Worm (Caenorhabditis elegans): ENCODE measurements around the gene acs-20.

Gene acs-20

DNA sequence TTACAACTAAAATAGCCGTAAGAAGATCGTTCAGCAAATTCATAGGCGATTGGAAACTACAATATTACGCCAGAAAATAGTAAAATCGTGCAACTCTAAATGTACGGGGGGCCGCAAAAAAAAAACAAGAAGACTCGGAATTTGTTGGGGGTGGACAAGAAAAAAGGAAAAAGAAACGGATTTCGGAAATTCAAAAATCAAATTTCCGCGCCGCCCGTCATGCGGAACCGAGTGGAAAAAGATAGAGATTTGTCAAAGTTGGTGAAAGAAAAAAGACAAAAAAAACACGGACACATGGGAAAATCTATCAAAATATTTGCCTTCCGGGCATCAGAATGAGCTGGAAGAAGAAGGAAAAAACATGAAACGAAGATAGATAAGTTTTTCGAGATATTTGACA, 20.8 kb upstream of the acs-20 start (continued):
- TF ChIP-seq atf-7 (tag; optimal IDR thresholded peaks at IDR 0.05) (no peak), sptf-2 (GFP tag; optimal IDR thresholded peaks at IDR 0.05) (no peak), B0336.3 (GFP tag; IDR thresholded peaks at IDR 0.05) (no peak)

DNA sequence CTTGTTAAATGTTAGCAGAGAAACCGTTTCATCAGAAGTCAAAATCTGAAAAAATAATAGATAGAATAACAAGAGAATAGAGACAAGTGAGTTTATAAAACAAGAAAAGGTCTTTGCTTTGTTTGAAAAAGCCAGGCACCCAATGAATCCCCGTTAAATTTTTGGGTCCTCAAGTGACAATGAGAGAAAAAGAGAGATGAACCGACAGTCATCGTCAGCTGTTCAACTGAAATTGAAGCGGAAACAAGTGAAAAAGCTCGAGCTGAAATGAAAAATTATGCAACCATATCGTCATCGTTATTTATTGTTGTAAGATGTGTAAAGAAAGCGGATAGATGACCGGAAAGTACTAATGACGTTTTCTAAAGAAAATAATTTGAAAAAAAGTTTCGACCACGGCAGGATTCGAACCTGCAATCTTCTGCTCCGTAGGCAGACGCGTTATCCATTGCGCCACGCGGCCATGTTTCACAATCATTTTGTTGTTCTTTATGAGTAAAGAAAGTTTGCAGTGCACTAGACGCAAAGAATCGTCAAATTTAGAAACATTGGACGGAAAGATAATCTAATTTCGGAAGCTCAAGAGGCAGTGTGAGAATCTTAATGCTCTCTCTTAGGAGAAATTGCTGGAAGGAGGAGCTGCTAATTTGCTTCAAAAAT, 19.2 kb upstream of the acs-20 start, which contains the start of gene F08G5.3:
Gene F08G5.3, minus strand, starts transcription at position 51 of the 660 bp plus-strand sequence.
- TF ChIP-seq ztf-25 (GFP tag; IDR thresholded peaks at IDR 0.05) (peak; percentile 94), aptf-2 (GFP tag; conservative IDR thresholded peaks at IDR 0.05) (no peak), egl-44 (GFP tag; IDR thresholded peaks at IDR 0.05) (peak; percentile 27; the same call in 1 of the 2 replicates), ztf-22 (GFP tag; optimal IDR thresholded peaks at IDR 0.05) (no peak), dpff-1 (tag; optimal IDR thresholded peaks at IDR 0.05) (no peak), lir-1 (GFP tag; conservative IDR thresholded peaks at IDR 0.05) (no peak), cebp-1 (GFP tag; IDR thresholded peaks at IDR 0.05) (peak; percentile 70), cebp-1 (tag; optimal IDR thresholded peaks at IDR 0.05) (peak; percentile 85), somi-1 (GFP tag; optimal IDR thresholded peaks at IDR 0.05) (peak; percentile 59), attf-6 (GFP tag; IDR thresholded peaks at IDR 0.05) (peak; percentile 75), ceh-40 (GFP tag; IDR thresholded peaks at IDR 0.05) (0 out of 2 replicates have a peak, but pooled peaks have one; percentile 64), zfh-2 (GFP tag; conservative IDR thresholded peaks at IDR 0.05) (no peak), hmg-20 (GFP tag; IDR thresholded peaks at IDR 0.05) (no peak), ceh-91 (GFP tag; IDR thresholded peaks at IDR 0.05) (no peak), D2030.7 (GFP tag; IDR thresholded peaks at IDR 0.05) (peak; percentile 91), snpc-3.4 (tag; optimal IDR thresholded peaks at IDR 0.05) (peak; percentile 71), lin-26 (GFP tag; IDR thresholded peaks at IDR 0.05) (peak; percentile 91), efl-1 (GFP tag; optimal IDR thresholded peaks at IDR 0.05) (no peak), lsl-1 (GFP tag; optimal IDR thresholded peaks at IDR 0.05) (peak; percentile 43), sdz-38 (tag; optimal IDR thresholded peaks at IDR 0.05) (no peak), fkh-3 (tag; optimal IDR thresholded peaks at IDR 0.05) (peak; percentile 47), F57A8.1 (GFP tag; optimal IDR thresholded peaks at IDR 0.05) (no peak), nhr-179 (tag; optimal IDR thresholded peaks at IDR 0.05) (no peak), rec-8 (tag; optimal IDR thresholded peaks at IDR 0.05) (peak; percentile 49 to 90), let-607 (tag; optimal IDR thresholded peaks at IDR 0.05) (peak in 1 of 2 experiments; percentile 29), ekl-4 (GFP tag; IDR thresholded peaks at IDR 0.05) (0 out of 2 replicates have a peak, but pooled peaks have one; percentile 46), atf-7 (tag; optimal IDR thresholded peaks at IDR 0.05) (no peak), sptf-2 (GFP tag; optimal IDR thresholded peaks at IDR 0.05) (no peak), F55B11.4 (tag; optimal IDR thresholded peaks at IDR 0.05; ENCODE audit: borderline replicate concordance, insufficient read depth) (no peak), B0261.1 (tag; optimal IDR thresholded peaks at IDR 0.05) (peak; percentile 81), Y67H2A.10 (GFP tag; conservative IDR thresholded peaks at IDR 0.05) (no peak), hlh-12 (tag; optimal IDR thresholded peaks at IDR 0.05) (peak; percentile 38), lin-40 (tag; optimal IDR thresholded peaks at IDR 0.05) (peak; percentile 58), unc-130 (GFP tag; optimal IDR thresholded peaks at IDR 0.05) (peak; percentile 34), ceh-79 (tag; optimal IDR thresholded peaks at IDR 0.05) (peak; percentile 27), hrde-1 (tag; optimal IDR thresholded peaks at IDR 0.05; ENCODE audit: borderline replicate concordance) (peak; percentile 67), F23B12.7 (tag; optimal IDR thresholded peaks at IDR 0.05; ENCODE audit: insufficient read depth) (peak; percentile 73), bed-2 (GFP tag; IDR thresholded peaks at IDR 0.05) (no peak), tbx-9 (tag; optimal IDR thresholded peaks at IDR 0.05; ENCODE audit: borderline replicate concordance) (no peak), F22D6.2 (tag; optimal IDR thresholded peaks at IDR 0.05) (peak; percentile 16), snpc-1.3 (tag; optimal IDR thresholded peaks at IDR 0.05; ENCODE audit: insufficient read depth) (peak; percentile 74), chd-7 (tag; optimal IDR thresholded peaks at IDR 0.05) (peak; percentile 47), Y79H2A.3 (GFP tag; conservative IDR thresholded peaks at IDR 0.05) (no peak)
